Worm (Caenorhabditis elegans) whole organism, L4/young adult: ENCODE measurements around the gene F54B8.4.

Experiments
- W03F9.2 ChIP-seq: fragments of 150-350 bp; optimal IDR thresholded peaks from 2 replicates; lab custom pipeline; 2014; ENCODE audit warnings: missing biosample characterization, missing genetic modification characterization
- dao-5 ChIP-seq: sonication (generic microtip); optimal IDR thresholded peaks from 2 replicates; lab custom pipeline; 2016; ENCODE audit warnings: missing genotype, missing genetic modification characterization, moderate library complexity, missing compliant biosample characterization
- him-1 ChIP-seq: sonication (generic microtip); optimal IDR thresholded peaks from 2 replicates; lab custom pipeline; 2016; ENCODE audit warnings: missing genotype, missing genetic modification reagents, missing genetic modification characterization, missing compliant biosample characterization

ce11 chrV:15792409-15792808 lies 23.8 kb upstream of the F54B8.4 start, which contains the start of gene T26E4.4:
- TF ChIP-seq dao-5 (tag; lab: Kevin White, UChicago): no peak
- TF ChIP-seq him-1 (tag; lab: Kevin White, UChicago): no peak
- TF ChIP-seq W03F9.2: no peak
